Worm (Caenorhabditis elegans) whole organism, midembryonic: ENCODE measurements around the gene K10H10.4.

Experiments
- ref-1 ChIP-seq: fragments of 200-800 bp; sonication (Bioruptor generic); conservative IDR thresholded peaks from 2 replicates; pipeline ENCODE4 v1.3.6; 2022; ENCODE audit warnings: missing genetic modification reagents, missing genetic modification characterization, missing compliant biosample characterization
- ztf-29 ChIP-seq: fragments of 200-800 bp; sonication (Bioruptor generic); IDR thresholded peaks from 2 replicates; pipeline ENCODE4 v1.3.6; 2022; ENCODE audit warnings: missing genetic modification reagents, missing genetic modification characterization, missing compliant biosample characterization

DNA sequence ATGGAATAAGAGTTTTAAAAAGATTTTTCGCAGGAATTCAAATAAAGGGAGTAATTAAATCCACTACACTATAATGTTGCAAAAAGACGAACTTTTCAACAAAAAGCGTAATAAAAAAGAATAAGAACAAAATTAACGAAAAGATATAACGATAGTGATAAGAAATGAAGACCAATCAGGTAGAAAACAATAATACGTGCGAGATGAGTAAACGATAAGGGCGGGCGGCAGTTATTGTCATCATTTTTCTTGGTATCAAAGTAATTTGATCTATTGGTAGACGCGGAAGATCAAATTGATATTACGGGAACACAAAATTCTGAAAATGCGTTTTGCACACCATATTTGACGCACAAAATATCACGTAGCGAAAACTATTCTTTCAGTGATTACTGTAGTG, 5.8 kb upstream of the K10H10.4 start:
- no peak for TF ChIP-seq ztf-29
- TF ChIP-seq ref-1 (GFP tag; lab: Robert Waterston, UW): no peak
